Worm (Caenorhabditis elegans) whole organism, L4 larva: ENCODE measurements around the gene Y51H4A.938.

Experiments used
- D1046.2 ChIP-seq: fragments of 200-800 bp; sonication (Bioruptor generic); IDR thresholded peaks from 2 replicates; pipeline ENCODE4 v1.3.6; 2022; ENCODE audit warnings: missing genetic modification characterization, missing compliant biosample characterization
- F26F4.8 ChIP-seq: fragments of 200-800 bp; sonication (Bioruptor generic); conservative IDR thresholded peaks from 2 replicates; pipeline ENCODE4 v1.3.6; 2022; ENCODE audit warnings: missing genetic modification characterization, missing compliant biosample characterization
- F37D6.2 ChIP-seq: sonication (generic microtip); optimal IDR thresholded peaks from 2 replicates; lab custom pipeline; 2016; ENCODE audit warnings: mild to moderate bottlenecking, missing genetic modification characterization, missing compliant biosample characterization
- F44E2.7 ChIP-seq: fragments of 200-800 bp; sonication (Bioruptor generic); IDR thresholded peaks from 2 replicates; pipeline ENCODE4 v2.1.2; 2022; ENCODE audit warnings: missing genetic modification characterization, missing compliant biosample characterization
- F49E8.2 ChIP-seq: sonication (generic microtip); optimal IDR thresholded peaks from 2 replicates; lab custom pipeline; 2016; ENCODE audit warnings: missing compliant biosample characterization, mild to moderate bottlenecking, missing genetic modification characterization, borderline replicate concordance
- Y48G9A.11 ChIP-seq: fragments of 200-800 bp; sonication (Bioruptor generic); IDR thresholded peaks from 2 replicates; pipeline ENCODE4 v1.3.6; 2022; ENCODE audit warnings: missing genetic modification reagents, missing genetic modification characterization, missing compliant biosample characterization
- aha-1 ChIP-seq: fragments of 150-350 bp; peaks from one replicate; lab custom pipeline; 2014; ENCODE audit warnings: missing biosample characterization, missing genetic modification characterization
- ceh-28 ChIP-seq: fragments of 150-350 bp; optimal IDR thresholded peaks from 2 replicates; lab custom pipeline; 2014; ENCODE audit warnings: missing biosample characterization, missing genetic modification reagents, missing genetic modification characterization
- ceh-62 ChIP-seq: sonication (generic microtip); optimal IDR thresholded peaks from 2 replicates; lab custom pipeline; 2017; ENCODE audit warnings: missing biosample characterization, missing genetic modification characterization
- ces-1 ChIP-seq: fragments of 150-350 bp; sonication (generic microtip); optimal IDR thresholded peaks from 4 replicates; lab custom pipeline; 2014; ENCODE audit warnings: missing biosample characterization, missing genetic modification reagents, missing genetic modification characterization
- daf-12 ChIP-seq: fragments of 150-350 bp; optimal IDR thresholded peaks from 2 replicates; lab custom pipeline; 2014; ENCODE audit warnings: missing biosample characterization, missing genetic modification reagents, missing genetic modification characterization
- daf-16 ChIP-seq, 3 experiments: sonication (generic microtip); optimal IDR thresholded peaks; 2 replicates each; lab custom pipeline; 2016 to 2017; ENCODE audit warnings: missing genetic modification characterization in 3 of 3, missing genetic modification reagents in 3 of 3, mild to moderate bottlenecking in 2 of 3, missing compliant biosample characterization in 2 of 3, missing biosample characterization in 1 of 3, moderate library complexity in 1 of 3
- daf-8 ChIP-seq: fragments of 200-800 bp; sonication (Bioruptor generic); IDR thresholded peaks from 2 replicates; pipeline ENCODE4 v1.3.6; 2022; ENCODE audit warnings: missing genetic modification characterization, missing compliant biosample characterization
- dmd-9 ChIP-seq: fragments of 200-800 bp; sonication (Bioruptor generic); IDR thresholded peaks from 2 replicates; pipeline ENCODE4 v1.3.6; 2022; ENCODE audit warnings: missing genetic modification reagents, missing genetic modification characterization, missing compliant biosample characterization
- dve-1 ChIP-seq: sonication (generic microtip); optimal IDR thresholded peaks from 2 replicates; lab custom pipeline; 2017; ENCODE audit warnings: antibody characterized with exemption, mild to moderate bottlenecking, missing genetic modification characterization, missing compliant biosample characterization; ENCODE audit not compliant: insufficient read depth
- egl-27 ChIP-seq: sonication (generic microtip); optimal IDR thresholded peaks from 3 replicates; lab custom pipeline; 2017; ENCODE audit warnings: missing biosample characterization, missing genetic modification reagents, missing genetic modification characterization
- egl-43 ChIP-seq: fragments of 200-800 bp; sonication (Bioruptor generic); IDR thresholded peaks from 2 replicates; pipeline ENCODE4 v1.3.6; 2022; ENCODE audit warnings: missing genetic modification reagents, missing genetic modification characterization, missing compliant biosample characterization
- fos-1 ChIP-seq: fragments of 150-350 bp; optimal IDR thresholded peaks from 2 replicates; lab custom pipeline; 2014; ENCODE audit warnings: missing biosample characterization, missing genetic modification characterization
- hif-1 ChIP-seq, 2 experiments: sonication (generic microtip); optimal IDR thresholded peaks; 2 replicates each; lab custom pipeline; 2016 to 2017; ENCODE audit warnings: missing compliant biosample characterization in 2 of 2, missing genetic modification characterization in 2 of 2, missing genetic modification reagents in 2 of 2, missing genotype in 2 of 2, mild to moderate bottlenecking in 1 of 2
- hlh-11 ChIP-seq: fragments of 200-800 bp; sonication (Bioruptor generic); optimal IDR thresholded peaks from 2 replicates; lab custom pipeline; 2018; ENCODE audit warnings: mild to moderate bottlenecking, missing genetic modification characterization, missing compliant biosample characterization
- hlh-30 ChIP-seq: sonication (generic microtip); optimal IDR thresholded peaks from 2 replicates; lab custom pipeline; 2017; ENCODE audit warnings: antibody characterized with exemption, mild to moderate bottlenecking, missing genetic modification characterization, missing compliant biosample characterization; ENCODE audit not compliant: insufficient read depth
- hmg-1.1 ChIP-seq: fragments of 200-800 bp; sonication (Bioruptor generic); IDR thresholded peaks from 2 replicates; pipeline ENCODE4 v1.3.6; 2022; ENCODE audit warnings: missing genetic modification reagents, missing genetic modification characterization, missing compliant biosample characterization
- lin-29 ChIP-seq: fragments of 200-800 bp; sonication (Bioruptor generic); IDR thresholded peaks from 2 replicates; pipeline ENCODE4 v1.3.6; 2022; ENCODE audit warnings: missing genetic modification reagents, missing genetic modification characterization, missing compliant biosample characterization
- lsy-2 ChIP-seq, 2 experiments: fragments of 150-350 bp in 1 of 2; sonication (generic microtip) in 1 of 2; optimal IDR thresholded peaks; 2 replicates each; lab custom pipeline; 2014 to 2017; ENCODE audit warnings: missing biosample characterization in 2 of 2, missing genetic modification characterization in 2 of 2
- madf-5 ChIP-seq, 2 experiments: fragments of 200-800 bp; sonication (Bioruptor generic); IDR thresholded peaks; 2 replicates each; pipeline ENCODE4 v1.3.6; 2022; ENCODE audit warnings: missing compliant biosample characterization in 2 of 2, missing genetic modification characterization in 2 of 2
- mes-2 ChIP-seq: sonication (generic microtip); optimal IDR thresholded peaks from 2 replicates; lab custom pipeline; 2016; ENCODE audit warnings: missing genotype, mild to moderate bottlenecking, missing genetic modification characterization, missing compliant biosample characterization; ENCODE audit not compliant: poor library complexity, severe bottlenecking
- nhr-102 ChIP-seq: sonication (generic microtip); optimal IDR thresholded peaks from 2 replicates; lab custom pipeline; 2016; ENCODE audit warnings: mild to moderate bottlenecking, missing genetic modification characterization, moderate library complexity, missing compliant biosample characterization
- nhr-11 ChIP-seq: fragments of 150-350 bp; optimal IDR thresholded peaks from 2 replicates; lab custom pipeline; 2014; ENCODE audit warnings: missing biosample characterization, missing genetic modification characterization
- nhr-25 ChIP-seq: sonication (generic microtip); optimal IDR thresholded peaks from 2 replicates; lab custom pipeline; 2017; ENCODE audit warnings: missing genetic modification characterization, mild to moderate bottlenecking, missing compliant biosample characterization, antibody characterized with exemption, moderate library complexity, borderline replicate concordance; ENCODE audit not compliant: insufficient read depth
- nhr-28 ChIP-seq: fragments of 150-350 bp; optimal IDR thresholded peaks from 2 replicates; lab custom pipeline; 2014; ENCODE audit warnings: missing biosample characterization, missing genetic modification characterization
- nhr-41 ChIP-seq: fragments of 200-800 bp; sonication (Bioruptor generic); IDR thresholded peaks from 2 replicates; pipeline ENCODE4 v1.3.6; 2022; ENCODE audit warnings: missing genetic modification reagents, missing genetic modification characterization, missing compliant biosample characterization
- nhr-6 ChIP-seq: fragments of 150-350 bp; optimal IDR thresholded peaks from 2 replicates; lab custom pipeline; 2014; ENCODE audit warnings: missing biosample characterization, missing genetic modification characterization
- nhr-77 ChIP-seq: fragments of 150-350 bp; optimal IDR thresholded peaks from 2 replicates; lab custom pipeline; 2014; ENCODE audit warnings: missing biosample characterization, missing genetic modification characterization
- pqm-1 ChIP-seq: sonication (generic microtip); optimal IDR thresholded peaks from 2 replicates; lab custom pipeline; 2017; ENCODE audit warnings: missing biosample characterization, missing genetic modification characterization
- saeg-2 ChIP-seq: fragments of 200-800 bp; sonication (Bioruptor generic); IDR thresholded peaks from 2 replicates; pipeline ENCODE4 v1.3.6; 2022; ENCODE audit warnings: missing genetic modification reagents, missing genetic modification characterization, missing compliant biosample characterization
- sdz-12 ChIP-seq: fragments of 200-800 bp; sonication (Bioruptor generic); optimal IDR thresholded peaks from 2 replicates; lab custom pipeline; 2018; ENCODE audit warnings: mild to moderate bottlenecking, missing genetic modification characterization, missing compliant biosample characterization
- set-16 ChIP-seq: fragments of 200-800 bp; sonication (Bioruptor generic); IDR thresholded peaks from 2 replicates; pipeline ENCODE4 v1.3.6; 2022; ENCODE audit warnings: missing genetic modification reagents, missing genetic modification characterization, missing compliant biosample characterization
- snpc-1.2 ChIP-seq: fragments of 200-800 bp; sonication (Bioruptor generic); IDR thresholded peaks from 2 replicates; pipeline ENCODE4 v1.3.6; 2022; ENCODE audit warnings: missing genetic modification reagents, missing genetic modification characterization, missing compliant biosample characterization
- snpc-4 ChIP-seq: fragments of 150-350 bp; optimal IDR thresholded peaks from 2 replicates; lab custom pipeline; 2014; ENCODE audit warnings: missing biosample characterization, missing genetic modification characterization
- tag-97 ChIP-seq: fragments of 200-800 bp; sonication (Bioruptor generic); IDR thresholded peaks from 2 replicates; pipeline ENCODE4 v1.3.6; 2022; ENCODE audit warnings: missing genetic modification characterization, missing compliant biosample characterization
- unc-39 ChIP-seq: sonication (generic microtip); optimal IDR thresholded peaks from 2 replicates; lab custom pipeline; 2017; ENCODE audit warnings: missing biosample characterization, missing genetic modification characterization
- unc-62 ChIP-seq, 3 experiments: fragments of 150-350 bp in 1 of 3; sonication (generic microtip); optimal IDR thresholded peaks in 2 of 3; peaks in 1 of 3; 1 replicate in 1 of 3; 2 replicates in 2 of 3; lab custom pipeline; 2014 to 2017; ENCODE audit warnings: missing biosample characterization in 3 of 3, missing genetic modification characterization in 3 of 3, missing genetic modification reagents in 3 of 3, missing genotype in 1 of 3

Gene Y51H4A.938

ce11 chrIV:16492937-16493336 is 11.9 kb downstream of the Y51H4A.938 start:
- TF ChIP-seq unc-62 (GFP tag; optimal IDR thresholded peaks at IDR 0.05 in 1 of 2; lab: Kevin White, UChicago) (peak in 1 of 2 experiments; percentile 64), unc-62 (tag; optimal IDR thresholded peaks at IDR 0.05; lab: Kevin White, UChicago) (no peak), pqm-1 (no peak)

- TF ChIP-seq sdz-12 (GFP tag; lab: Kevin White, UChicago) (no peak), ces-1 (GFP tag; lab: Kevin White, UChicago) (peak; percentile 51)
- TF ChIP-seq, all 104 proteins: peak for 1
These were observed 13.0 kb downstream of the Y51H4A.938 start for ce11 chrIV:16494007-16494406.

DNA sequence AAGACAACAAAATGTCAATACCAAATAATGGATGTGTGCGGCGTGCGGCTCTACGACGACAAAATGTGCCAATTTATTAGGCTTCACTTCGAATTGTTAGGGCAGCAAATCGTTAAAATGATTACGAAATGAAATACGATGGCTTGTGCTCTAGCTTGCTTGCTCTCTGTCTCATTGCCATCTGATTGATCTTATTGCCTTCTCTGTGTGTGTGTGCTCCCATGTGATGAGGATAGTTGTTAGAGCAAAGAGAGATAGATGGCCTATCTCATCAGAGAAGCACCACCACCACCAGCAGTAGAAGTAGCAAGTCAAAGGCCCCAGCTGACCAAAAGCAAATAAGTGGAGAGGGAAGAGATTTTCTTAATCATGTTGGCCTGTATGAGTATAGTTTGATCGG is 15.5 kb downstream of the Y51H4A.938 start:
- TF ChIP-seq hmg-1.1 (GFP tag; lab: Robert Waterston, UW) (0 out of 2 replicates have a peak, but pooled peaks have one; percentile 17), daf-12 (tag; lab: Kevin White, UChicago) (no peak), lsy-2 (tag; optimal IDR thresholded peaks at IDR 0.05; lab: Kevin White, UChicago) (peak in 1 of 2 experiments; percentile 5), snpc-1.2 (GFP tag; lab: Robert Waterston, UW) (0 out of 2 replicates have a peak, but pooled peaks have one; percentile 10), nhr-77 (no peak), dmd-9 (no peak), hlh-30 (tag; lab: Kevin White, UChicago) (peak; percentile 42), hlh-11 (tag; lab: Kevin White, UChicago) (peak; percentile 20)

- TF ChIP-seq mes-2 (tag; lab: Kevin White, UChicago) (peak; percentile 40), unc-39 (no peak), Y48G9A.11 (no peak), F49E8.2 (tag; lab: Kevin White, UChicago) (no peak), daf-12 (tag; lab: Kevin White, UChicago) (no peak), hlh-30 (tag; lab: Kevin White, UChicago) (peak; percentile 50), hmg-1.1 (GFP tag; lab: Robert Waterston, UW) (no peak), aha-1 (tag; lab: Kevin White, UChicago) (peak; percentile 98), madf-5 (GFP tag; IDR thresholded peaks at IDR 0.05; lab: Robert Waterston, UW) (no peak), daf-16 (GFP tag; optimal IDR thresholded peaks at IDR 0.05; lab: Kevin White, UChicago) (peak in 1 of 2 experiments; percentile 84), daf-16 (tag; optimal IDR thresholded peaks at IDR 0.05; lab: Kevin White, UChicago) (no peak), hlh-11 (tag; lab: Kevin White, UChicago) (peak; percentile 83), egl-27 (tag; lab: Kevin White, UChicago) (no peak), nhr-41 (GFP tag; lab: Robert Waterston, UW) (no peak), ceh-62 (tag; lab: Kevin White, UChicago) (no peak), set-16 (GFP tag; lab: Robert Waterston, UW) (peak; percentile 40; the same call in 1 of the 2 replicates), D1046.2 (GFP tag; lab: Robert Waterston, UW) (no peak), nhr-25 (tag; lab: Kevin White, UChicago) (peak; percentile 30), nhr-102 (tag; lab: Kevin White, UChicago) (no peak), lsy-2 (tag; optimal IDR thresholded peaks at IDR 0.05; lab: Kevin White, UChicago) (peak in 1 of 2 experiments; percentile 69), nhr-6 (tag; lab: Kevin White, UChicago) (no peak), saeg-2 (GFP tag; lab: Robert Waterston, UW) (no peak), tag-97 (GFP tag; lab: Robert Waterston, UW) (no peak), unc-62 (GFP tag; optimal IDR thresholded peaks at IDR 0.05 in 1 of 2; lab: Kevin White, UChicago) (peak in 1 of 2 experiments; percentile 97), unc-62 (tag; optimal IDR thresholded peaks at IDR 0.05; lab: Kevin White, UChicago) (no peak), fos-1 (no peak), snpc-1.2 (GFP tag; lab: Robert Waterston, UW) (no peak), daf-8 (GFP tag; lab: Robert Waterston, UW) (no peak), hif-1 (tag; optimal IDR thresholded peaks at IDR 0.05; lab: Kevin White, UChicago) (peak in 1 of 2 experiments; percentile 68), ceh-28 (tag; lab: Kevin White, UChicago) (no peak), nhr-11 (tag; lab: Kevin White, UChicago) (peak; percentile 78), sdz-12 (GFP tag; lab: Kevin White, UChicago) (no peak), egl-43 (GFP tag; lab: Robert Waterston, UW) (no peak), F37D6.2 (tag; lab: Kevin White, UChicago) (peak; percentile 21), lin-29 (GFP tag; lab: Robert Waterston, UW) (no peak), F44E2.7 (no peak), nhr-28 (tag; lab: Kevin White, UChicago) (peak; percentile 61), snpc-4 (tag; lab: Kevin White, UChicago) (no peak), F26F4.8 (GFP tag; lab: Robert Waterston, UW) (no peak), dve-1 (no peak)
These were observed 17.0 kb downstream of the Y51H4A.938 start for ce11 chrIV:16498031-16498442.
